Fruit fly (Drosophila melanogaster) whole organism, embryonic: Measurements from ENCODE around the gene CG10311.

ENCODE experiments used
- Awh ChIP-seq: fragments of 200-800 bp; sonication (Bioruptor generic); IDR thresholded peaks from 2 replicates; pipeline ENCODE4, ENCODE4 v1.3.6; 2022; ENCODE audit warnings: missing biosample characterization, missing genetic modification characterization
- CG10147 ChIP-seq: fragments of 200-800 bp; sonication (Bioruptor generic); optimal IDR thresholded peaks from 2 replicates; lab custom pipeline; 2019; ENCODE audit warnings: missing biosample characterization, mild to moderate bottlenecking, missing genetic modification characterization, moderate library complexity
- CG10274 ChIP-seq: fragments of 200-800 bp; sonication (Bioruptor generic); optimal IDR thresholded peaks from 3 replicates; lab custom pipeline; 2017; ENCODE audit warnings: missing biosample characterization, mild to moderate bottlenecking, missing genetic modification characterization
- CG10959 ChIP-seq: fragments of 200-800 bp; sonication (Bioruptor generic); IDR thresholded peaks from 2 replicates; pipeline ENCODE4 v1.3.6; 2022; ENCODE audit warnings: missing biosample characterization, missing genetic modification characterization
- CG10979 ChIP-seq: fragments of 200-800 bp; sonication (Bioruptor generic); optimal IDR thresholded peaks from 2 replicates; lab custom pipeline; 2018; ENCODE audit warnings: missing biosample characterization, mild to moderate bottlenecking, missing genetic modification characterization, moderate library complexity
- CG11085 ChIP-seq: fragments of 200-800 bp; sonication (Bioruptor generic); IDR thresholded peaks from 2 replicates; pipeline ENCODE4 v1.3.6; 2022; ENCODE audit warnings: missing biosample characterization, missing genetic modification characterization
- CG13894 ChIP-seq: fragments of 200-800 bp; sonication (Bioruptor generic); optimal IDR thresholded peaks from 3 replicates; lab custom pipeline; 2018; ENCODE audit warnings: missing biosample characterization, mild to moderate bottlenecking, missing genetic modification characterization, moderate library complexity
- CG14710 ChIP-seq: fragments of 200-800 bp; sonication (Bioruptor generic); optimal IDR thresholded peaks from 3 replicates; lab custom pipeline; 2019; ENCODE audit warnings: missing biosample characterization, mild to moderate bottlenecking, missing genetic modification characterization, moderate library complexity
- CG14965 ChIP-seq: fragments of 200-800 bp; sonication (Bioruptor generic); optimal IDR thresholded peaks from 2 replicates; lab custom pipeline; 2016; ENCODE audit warnings: missing biosample characterization, missing genetic modification characterization, borderline replicate concordance
- CG1602 ChIP-seq: fragments of 200-800 bp; sonication (Bioruptor generic); optimal IDR thresholded peaks from 3 replicates; lab custom pipeline; 2016; ENCODE audit warnings: missing biosample characterization, missing genetic modification characterization
- CG16813 ChIP-seq: fragments of 200-800 bp; sonication (Bioruptor generic); IDR thresholded peaks from 3 replicates; pipeline ENCODE4 v1.3.6; 2022; ENCODE audit warnings: missing biosample characterization, missing genetic modification characterization; ENCODE audit not compliant: partially characterized antibody
- CG16815 ChIP-seq: fragments of 200-800 bp; sonication (Bioruptor generic); optimal IDR thresholded peaks from 3 replicates; lab custom pipeline; 2017; ENCODE audit warnings: missing biosample characterization, mild to moderate bottlenecking, missing genetic modification characterization
- CG17186 ChIP-seq: fragments of 200-800 bp; sonication (Bioruptor generic); optimal IDR thresholded peaks from 3 replicates; lab custom pipeline; 2017; ENCODE audit warnings: missing biosample characterization, missing genetic modification reagents, missing genetic modification characterization
- CG32767 ChIP-seq: fragments of 200-800 bp; sonication (Bioruptor generic); IDR thresholded peaks from 2 replicates; pipeline ENCODE4 v1.3.6; 2022; ENCODE audit warnings: missing biosample characterization, missing genetic modification characterization
- CG33557 ChIP-seq: fragments of 200-800 bp; sonication (Bioruptor generic); optimal IDR thresholded peaks from 2 replicates; lab custom pipeline; 2019; ENCODE audit warnings: missing biosample characterization, mild to moderate bottlenecking, missing genetic modification characterization, moderate library complexity
- CG4707 ChIP-seq: fragments of 200-800 bp; sonication (Bioruptor generic); optimal IDR thresholded peaks from 2 replicates; lab custom pipeline; 2018; ENCODE audit warnings: missing biosample characterization, mild to moderate bottlenecking, missing genetic modification characterization, moderate library complexity
- CG6689 ChIP-seq: fragments of 200-800 bp; sonication (Bioruptor generic); IDR thresholded peaks from 2 replicates; pipeline ENCODE4 v1.3.6; 2022; ENCODE audit warnings: missing biosample characterization, missing genetic modification characterization
- CG7987 ChIP-seq: fragments of 200-800 bp; sonication (Bioruptor generic); optimal IDR thresholded peaks from 2 replicates; lab custom pipeline; 2018; ENCODE audit warnings: missing biosample characterization, mild to moderate bottlenecking, missing genetic modification characterization, moderate library complexity
- CG9215 ChIP-seq: fragments of 200-800 bp; sonication (Bioruptor generic); IDR thresholded peaks from 2 replicates; pipeline ENCODE4 v1.3.6; 2022; ENCODE audit warnings: missing biosample characterization, missing genetic modification characterization
- CG9609 ChIP-seq: fragments of 200-800 bp; sonication (Bioruptor generic); optimal IDR thresholded peaks from 3 replicates; lab custom pipeline; 2016; ENCODE audit warnings: missing biosample characterization, missing genetic modification characterization
- CoRest ChIP-seq: fragments of 200-800 bp; sonication (Bioruptor generic); optimal IDR thresholded peaks from 3 replicates; lab custom pipeline; 2018; ENCODE audit warnings: missing biosample characterization, mild to moderate bottlenecking, missing genetic modification characterization, moderate library complexity
- Dbx ChIP-seq: fragments of 200-800 bp; sonication (Bioruptor generic); IDR thresholded peaks from 3 replicates; pipeline ENCODE4 v1.3.6; 2022; ENCODE audit warnings: missing biosample characterization, missing genetic modification characterization
- Dfd ChIP-seq, 2 experiments: fragments of >200 bp; optimal IDR thresholded peaks; 2 replicates each; lab custom pipeline; 2017; ENCODE audit warnings: missing biosample characterization in 2 of 2, missing genetic modification characterization in 2 of 2
- Fer3 ChIP-seq: fragments of 200-800 bp; sonication (Bioruptor generic); optimal IDR thresholded peaks from 2 replicates; lab custom pipeline; 2018; ENCODE audit warnings: missing biosample characterization, mild to moderate bottlenecking, missing genetic modification characterization, moderate library complexity
- H15 ChIP-seq: fragments of 200-800 bp; sonication (Bioruptor generic); IDR thresholded peaks from 3 replicates; pipeline ENCODE4 v1.3.6; 2022; ENCODE audit warnings: missing biosample characterization, missing genetic modification characterization
- HHEX ChIP-seq: fragments of 200-800 bp; sonication (Bioruptor generic); optimal IDR thresholded peaks from 3 replicates; lab custom pipeline; 2017; ENCODE audit warnings: missing biosample characterization, mild to moderate bottlenecking, missing genetic modification characterization, missing genetic modification reagents
- MBD-R2 ChIP-seq: fragments of 200-800 bp; sonication (Bioruptor generic); IDR thresholded peaks from 2 replicates; pipeline ENCODE4 v1.3.6; 2022; ENCODE audit warnings: missing biosample characterization, missing genetic modification characterization
- Nf-YA ChIP-seq: fragments of 200-800 bp; sonication (Bioruptor generic); IDR thresholded peaks from 2 replicates; pipeline ENCODE4 v1.3.6; 2022; ENCODE audit warnings: missing biosample characterization, missing genetic modification characterization
- Ptx1 ChIP-seq: fragments of 200-800 bp; sonication (Bioruptor generic); IDR thresholded peaks from 2 replicates; pipeline ENCODE4 v1.3.6; 2022; ENCODE audit warnings: missing biosample characterization, missing genetic modification characterization
- Side ChIP-seq: fragments of 200-800 bp; sonication (Bioruptor generic); optimal IDR thresholded peaks from 2 replicates; lab custom pipeline; 2016; ENCODE audit warnings: missing biosample characterization, missing genetic modification characterization
- Tbp ChIP-seq: fragments of >200 bp; optimal IDR thresholded peaks from 2 replicates; lab custom pipeline; 2018; ENCODE audit warnings: missing biosample characterization, missing genetic modification characterization
- ase ChIP-seq: fragments of 200-800 bp; sonication (Bioruptor generic); IDR thresholded peaks from 3 replicates; pipeline ENCODE4 v1.3.6; 2022; ENCODE audit warnings: missing biosample characterization, missing genetic modification characterization
- bigmax ChIP-seq: fragments of 200-800 bp; sonication (Bioruptor generic); optimal IDR thresholded peaks from 2 replicates; lab custom pipeline; 2018; ENCODE audit warnings: missing biosample characterization, mild to moderate bottlenecking, missing genetic modification characterization
- cad ChIP-seq: fragments of >200 bp; optimal IDR thresholded peaks from 2 replicates; lab custom pipeline; 2017; ENCODE audit warnings: missing biosample characterization, missing genetic modification characterization
- chinmo ChIP-seq: fragments of 200-800 bp; sonication (Bioruptor generic); IDR thresholded peaks from 4 replicates; pipeline ENCODE4 v1.3.6; 2022; ENCODE audit warnings: missing biosample characterization, missing genetic modification characterization; ENCODE audit not compliant: partially characterized antibody
- croc ChIP-seq: fragments of 200-800 bp; sonication (Bioruptor generic); conservative IDR thresholded peaks from 3 replicates; pipeline ENCODE4 v1.3.6; 2022; ENCODE audit warnings: missing biosample characterization, missing genetic modification characterization
- ems ChIP-seq: fragments of 200-800 bp; sonication (Bioruptor generic); optimal IDR thresholded peaks from 3 replicates; lab custom pipeline; 2016; ENCODE audit warnings: missing biosample characterization, missing genetic modification characterization
- gsb-n ChIP-seq: fragments of 200-800 bp; sonication (Bioruptor generic); optimal IDR thresholded peaks from 3 replicates; lab custom pipeline; 2018; ENCODE audit warnings: missing biosample characterization, mild to moderate bottlenecking, missing genetic modification characterization
- hb ChIP-seq: fragments of 200-800 bp; sonication (Bioruptor generic); IDR thresholded peaks from 3 replicates; pipeline ENCODE4 v1.3.6; 2022; ENCODE audit warnings: missing biosample characterization, missing genetic modification characterization; ENCODE audit not compliant: partially characterized antibody
- ind ChIP-seq: fragments of 200-800 bp; sonication (Bioruptor generic); optimal IDR thresholded peaks from 3 replicates; lab custom pipeline; 2016; ENCODE audit warnings: missing biosample characterization, missing genetic modification characterization
- jumu ChIP-seq: fragments of 200-800 bp; sonication (Bioruptor generic); optimal IDR thresholded peaks from 3 replicates; lab custom pipeline; 2016; ENCODE audit warnings: missing biosample characterization, missing genetic modification characterization
- luna ChIP-seq: fragments of 200-800 bp; sonication (Bioruptor generic); optimal IDR thresholded peaks from 2 replicates; lab custom pipeline; 2016; ENCODE audit warnings: missing biosample characterization, missing genetic modification characterization
- mirr ChIP-seq: fragments of 200-800 bp; sonication (Bioruptor generic); optimal IDR thresholded peaks from 3 replicates; lab custom pipeline; 2018; ENCODE audit warnings: missing biosample characterization, mild to moderate bottlenecking, missing genetic modification characterization
- nau ChIP-seq: fragments of 200-800 bp; sonication (Bioruptor generic); optimal IDR thresholded peaks from 3 replicates; lab custom pipeline; 2017; ENCODE audit warnings: missing biosample characterization, mild to moderate bottlenecking, missing genetic modification characterization, missing genetic modification reagents
- pnt ChIP-seq: fragments of 200-800 bp; sonication (Bioruptor generic); optimal IDR thresholded peaks from 3 replicates; lab custom pipeline; 2016; ENCODE audit warnings: missing biosample characterization, missing genetic modification characterization
- prd ChIP-seq, 3 experiments: fragments of >200 bp in 2 of 3; fragments of 200-800 bp in 1 of 3; sonication (Bioruptor generic) in 1 of 3; optimal IDR thresholded peaks in 2 of 3; IDR thresholded peaks in 1 of 3; 2 replicates in 2 of 3; 3 replicates in 1 of 3; pipeline versions ENCODE4 v1.3.6 to Lab custom; 2017 to 2022; ENCODE audit warnings: missing biosample characterization in 1 of 3, missing genetic modification characterization in 1 of 3
- repo ChIP-seq: fragments of 200-800 bp; sonication (Bioruptor generic); optimal IDR thresholded peaks from 2 replicates; lab custom pipeline; 2016; ENCODE audit warnings: missing biosample characterization, missing genetic modification characterization
- ro ChIP-seq: fragments of 200-800 bp; sonication (Bioruptor generic); IDR thresholded peaks from 2 replicates; pipeline ENCODE4 v1.3.6; 2022; ENCODE audit warnings: missing biosample characterization, missing genetic modification characterization
- tx ChIP-seq: fragments of 200-800 bp; sonication (Bioruptor generic); optimal IDR thresholded peaks from 2 replicates; lab custom pipeline; 2016; ENCODE audit warnings: missing biosample characterization, missing genetic modification characterization
- unpg ChIP-seq: fragments of 200-800 bp; sonication (Bioruptor generic); optimal IDR thresholded peaks from 3 replicates; lab custom pipeline; 2018; ENCODE audit warnings: missing biosample characterization, mild to moderate bottlenecking, missing genetic modification characterization, moderate library complexity

Gene CG10311

DNA sequence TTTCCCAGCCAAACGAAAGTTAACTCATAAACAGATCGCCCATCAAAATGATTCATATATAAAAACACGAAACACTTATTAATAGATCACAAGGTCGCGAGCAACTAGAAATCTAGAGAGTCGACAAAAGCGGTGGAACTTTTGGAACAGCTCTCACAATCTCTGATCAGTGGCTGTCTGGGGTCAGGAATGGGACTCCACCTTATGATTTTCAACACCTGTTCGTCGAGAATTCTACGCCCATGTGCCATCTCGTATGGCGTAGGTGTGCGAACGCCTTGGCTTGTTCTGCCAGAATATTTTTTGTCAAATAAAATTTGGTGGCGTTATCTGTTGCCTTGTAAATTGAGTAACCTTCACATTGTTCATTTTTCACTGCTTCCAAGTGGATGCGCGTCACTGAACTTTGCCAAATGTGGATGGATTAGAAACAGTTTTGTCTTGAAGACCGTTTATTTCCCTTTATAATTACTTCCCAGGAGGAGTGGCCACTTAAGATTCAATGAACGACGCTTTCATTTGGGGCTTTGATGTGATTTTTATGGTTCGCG, 1.3 kb downstream of the CG10311 start (continued):
- peak; percentile 45; the same call in 1 of the 2 replicates for TF ChIP-seq CG9215
- TF ChIP-seq CG17186: no peak
- peak; percentile 80 for TF ChIP-seq CG13894 (tag; lab: Kevin White, UChicago)
- no peak for TF ChIP-seq Tbp (GFP tag; lab: Kevin White, UChicago)
- peak; percentile 47 for TF ChIP-seq nau (GFP tag; lab: Kevin White, UChicago)
- TF ChIP-seq prd (optimal IDR thresholded peaks at IDR 0.05; lab: Kevin White, UChicago): no peak
- no peak for TF ChIP-seq prd (GFP tag; IDR thresholded peaks at IDR 0.05; lab: Robert Waterston, UW)
- no peak for TF ChIP-seq Dfd (GFP tag; optimal IDR thresholded peaks at IDR 0.05; lab: Kevin White, UChicago)
- TF ChIP-seq CG6689 (GFP tag; lab: Robert Waterston, UW): 0 out of 2 replicates have a peak, but pooled peaks have one; percentile 33
- TF ChIP-seq CG10274 (GFP tag; lab: Kevin White, UChicago): no peak
- no peak for TF ChIP-seq CG16815
- no peak for TF ChIP-seq CoRest (tag; lab: Kevin White, UChicago)
- no peak for TF ChIP-seq CG16813 (GFP tag; lab: Robert Waterston, UW)
- TF ChIP-seq Side (GFP tag; lab: Kevin White, UChicago): peak; percentile 10
- no peak for TF ChIP-seq CG10959 (GFP tag; lab: Robert Waterston, UW)
- no peak for TF ChIP-seq CG1602 (GFP tag; lab: Kevin White, UChicago)
- TF ChIP-seq hb (GFP tag; lab: Robert Waterston, UW): no peak
- no peak for TF ChIP-seq CG9609
- TF ChIP-seq Nf-YA (GFP tag; lab: Robert Waterston, UW): no peak
- no peak for TF ChIP-seq CG14965
- TF ChIP-seq CG7987 (GFP tag; lab: Kevin White, UChicago): peak; percentile 28
- TF ChIP-seq croc (GFP tag; lab: Robert Waterston, UW): no peak
- no peak for TF ChIP-seq CG10147 (GFP tag; lab: Kevin White, UChicago)
- TF ChIP-seq CG4707 (GFP tag; lab: Kevin White, UChicago): no peak
- peak; percentile 82; the same call in 2 of the 4 replicates for TF ChIP-seq chinmo (GFP tag; lab: Robert Waterston, UW)
- TF ChIP-seq cad (GFP tag; lab: Kevin White, UChicago): no peak
- no peak for TF ChIP-seq Awh (GFP tag; lab: Robert Waterston, UW)
- no peak for TF ChIP-seq ro (GFP tag; lab: Robert Waterston, UW)
- TF ChIP-seq unpg (GFP tag; lab: Kevin White, UChicago): peak; percentile 6
- TF ChIP-seq CG11085 (GFP tag; lab: Robert Waterston, UW): peak; percentile 59; the same call in 1 of the 2 replicates
- TF ChIP-seq tx (GFP tag; lab: Kevin White, UChicago): peak; percentile 36
- peak; percentile 67 for TF ChIP-seq mirr (GFP tag; lab: Kevin White, UChicago)
- no peak for TF ChIP-seq pnt (GFP tag; lab: Kevin White, UChicago)
- peak; percentile 29; the same call in 1 of the 2 replicates for TF ChIP-seq Ptx1 (GFP tag; lab: Robert Waterston, UW)
- no peak for TF ChIP-seq CG14710
- TF ChIP-seq CG32767: no peak
- no peak for TF ChIP-seq gsb-n
- no peak for TF ChIP-seq ind
- TF ChIP-seq Fer3: peak; percentile 62
- no peak for TF ChIP-seq repo (GFP tag; lab: Kevin White, UChicago)
- TF ChIP-seq jumu (GFP tag; lab: Kevin White, UChicago): peak; percentile 33
- TF ChIP-seq Dbx (GFP tag; lab: Robert Waterston, UW): peak; percentile 77; the same call in 2 of the 3 replicates
- TF ChIP-seq HHEX (GFP tag; lab: Kevin White, UChicago): no peak
- no peak for TF ChIP-seq CG33557 (GFP tag; lab: Kevin White, UChicago)
- TF ChIP-seq CG10979: no peak
- TF ChIP-seq ems (GFP tag; lab: Kevin White, UChicago): peak; percentile 4
- TF ChIP-seq luna: no peak
- no peak for TF ChIP-seq ase (GFP tag; lab: Robert Waterston, UW)
- TF ChIP-seq MBD-R2 (GFP tag; lab: Robert Waterston, UW): peak; percentile 43; the same call in 1 of the 2 replicates
- TF ChIP-seq bigmax: no peak
- TF ChIP-seq H15: no peak
